Worm (Caenorhabditis elegans): ENCODE results near the gene cct-1.
A peak's percentile ranks its signal among the peaks of the same experiment; 100 is the strongest.

The cct-1 gene

ce11 chrII:8222309-8223065, 37.2 kb downstream of the cct-1 start, which contains the start of gene dab-1:
TSS of gene dab-1 (plus strand) at chrII:8222386.
- no peak for TF ChIP-seq alr-1 (tag; optimal IDR thresholded peaks at IDR 0.05; ENCODE audit: borderline replicate concordance)
- TF ChIP-seq nhr-11 (tag; optimal IDR thresholded peaks at IDR 0.05): no peak
- peak in 1 of 2 experiments; percentile 51 for TF ChIP-seq lsy-2 (tag; optimal IDR thresholded peaks at IDR 0.05)
- no peak for TF ChIP-seq ceh-88 (GFP tag; IDR thresholded peaks at IDR 0.05)
- TF ChIP-seq dsc-1 (tag; optimal IDR thresholded peaks at IDR 0.05): no peak
- TF ChIP-seq efl-3 (GFP tag; optimal IDR thresholded peaks at IDR 0.05): no peak
- no peak for TF ChIP-seq jun-1 (tag; optimal IDR thresholded peaks at IDR 0.05)
- peak; percentile 12 for TF ChIP-seq rnt-1 (tag; optimal IDR thresholded peaks at IDR 0.05)
- TF ChIP-seq blmp-1 (tag; optimal IDR thresholded peaks at IDR 0.05): peak; percentile 91
- TF ChIP-seq dpl-1 (GFP tag; optimal IDR thresholded peaks at IDR 0.05): no peak
- TF ChIP-seq lir-3 (tag; optimal IDR thresholded peaks at IDR 0.05; ENCODE audit: poor library complexity): no peak
- peak; percentile 83 for TF ChIP-seq nhr-85 (tag)
- TF ChIP-seq hpl-2 (GFP tag; optimal IDR thresholded peaks at IDR 0.05): no peak
- no peak for TF ChIP-seq sup-37 (GFP tag; optimal IDR thresholded peaks at IDR 0.05)
- TF ChIP-seq F16B12.6 (tag; optimal IDR thresholded peaks at IDR 0.05): no peak
- no peak for TF ChIP-seq aha-1 (tag; optimal IDR thresholded peaks at IDR 0.05)
- TF ChIP-seq skn-1 (tag; optimal IDR thresholded peaks at IDR 0.05): no peak
- peak in 4 of 6 experiments; percentile 3 to 55 (median 18) for TF ChIP-seq elt-3 (tag; optimal IDR thresholded peaks at IDR 0.05)
- no peak for TF ChIP-seq zag-1 (tag; optimal IDR thresholded peaks at IDR 0.05)
- TF ChIP-seq xbp-1 (tag; optimal IDR thresholded peaks at IDR 0.05): no peak
- TF ChIP-seq efl-1 (optimal IDR thresholded peaks at IDR 0.05): peak; percentile 4 to 11
- TF ChIP-seq efl-1 (GFP tag; optimal IDR thresholded peaks at IDR 0.05 in 1 of 2): peak in 1 of 2 experiments; percentile 69
- TF ChIP-seq vab-15 (tag; optimal IDR thresholded peaks at IDR 0.05): no peak
- TF ChIP-seq fkh-8 (tag; optimal IDR thresholded peaks at IDR 0.05): no peak
- no peak for TF ChIP-seq ztf-11 (tag; optimal IDR thresholded peaks at IDR 0.05)
- TF ChIP-seq pqm-1 (tag; optimal IDR thresholded peaks at IDR 0.05): no peak
- no peak for TF ChIP-seq Y116A8C.19 (tag; optimal IDR thresholded peaks at IDR 0.05; ENCODE audit: borderline replicate concordance)
- no peak for TF ChIP-seq lin-13 (GFP tag; optimal IDR thresholded peaks at IDR 0.05)
- no peak for TF ChIP-seq unc-62 (GFP tag; optimal IDR thresholded peaks at IDR 0.05)
- TF ChIP-seq egl-27 (tag; optimal IDR thresholded peaks at IDR 0.05): no peak
- TF ChIP-seq nhr-71 (tag; optimal IDR thresholded peaks at IDR 0.05): peak; percentile 34
- no peak for TF ChIP-seq tlp-1 (tag; optimal IDR thresholded peaks at IDR 0.05)
- TF ChIP-seq hlh-17 (GFP tag; optimal IDR thresholded peaks at IDR 0.05; ENCODE audit: borderline replicate concordance): no peak
- TF ChIP-seq nhr-77 (tag; optimal IDR thresholded peaks at IDR 0.05): no peak
- no peak for TF ChIP-seq fkh-10 (GFP tag; optimal IDR thresholded peaks at IDR 0.05)
- TF ChIP-seq nhr-47 (tag; optimal IDR thresholded peaks at IDR 0.05): no peak
- TF ChIP-seq ceh-8 (GFP tag; optimal IDR thresholded peaks at IDR 0.05): no peak
- peak in 1 of 2 experiments; percentile 58 for TF ChIP-seq lin-35 (GFP tag; optimal IDR thresholded peaks at IDR 0.05)
- no peak for TF ChIP-seq pax-3 (tag; optimal IDR thresholded peaks at IDR 0.05)
- TF ChIP-seq ceh-90 (tag; optimal IDR thresholded peaks at IDR 0.05): no peak
- TF ChIP-seq lin-14 (GFP tag; optimal IDR thresholded peaks at IDR 0.05): peak; percentile 73
- peak in 1 of 3 experiments; percentile 30 for TF ChIP-seq ceh-82 (tag; optimal IDR thresholded peaks at IDR 0.05)
- TF ChIP-seq snu-23 (GFP tag; optimal IDR thresholded peaks at IDR 0.05): peak; percentile 46
- no peak for TF ChIP-seq swsn-7 (tag; optimal IDR thresholded peaks at IDR 0.05)
- no peak for TF ChIP-seq fos-1 (tag; optimal IDR thresholded peaks at IDR 0.05)
- TF ChIP-seq tbx-2 (tag; optimal IDR thresholded peaks at IDR 0.05): peak; percentile 0
- TF ChIP-seq sptf-1 (tag; optimal IDR thresholded peaks at IDR 0.05): no peak
- no peak for TF ChIP-seq ama-1 (optimal IDR thresholded peaks at IDR 0.05)
- TF ChIP-seq unc-98 (GFP tag; IDR thresholded peaks at IDR 0.05): no peak
- TF ChIP-seq fkh-4 (tag; optimal IDR thresholded peaks at IDR 0.05; ENCODE audit: borderline replicate concordance): no peak
- TF ChIP-seq nhr-90 (tag; optimal IDR thresholded peaks at IDR 0.05; ENCODE audit: poor library complexity): no peak
- no peak for TF ChIP-seq hlh-4 (tag; optimal IDR thresholded peaks at IDR 0.05)

Data from whole organism, L1 larva.